Fruit fly (Drosophila melanogaster) Kc167 (cell line): Measurements from ENCODE around the gene CG7342.

Experiments used
- Myc ChIP-seq: fragments of >200 bp; optimal IDR thresholded peaks from 2 replicates; lab custom pipeline; 2017; ENCODE audit warnings: missing external identifiers
- Sin3A ChIP-seq: fragments of >200 bp; optimal IDR thresholded peaks from 2 replicates; lab custom pipeline; 2018; ENCODE audit warnings: missing external identifiers

dm6 chr3R:19571938-19572337, 31.2 kb upstream of the CG7342 start:
- TF ChIP-seq Myc (lab: Kevin White, UChicago) (no peak), Sin3A (no peak)
